Worm (Caenorhabditis elegans) whole organism, early embryonic: ENCODE measurements around the gene C08E8.6.

Experiments
- B0310.2 ChIP-seq: sonication (generic microtip); optimal IDR thresholded peaks from 2 replicates; lab custom pipeline; 2016; ENCODE audit warnings: mild to moderate bottlenecking, missing genetic modification characterization, missing compliant biosample characterization
- ama-1 ChIP-seq: fragments of 150-350 bp; optimal IDR thresholded peaks from 2 replicates; lab custom pipeline; 2014
- ceh-13 ChIP-seq: fragments of 200-800 bp; sonication (Bioruptor generic); optimal IDR thresholded peaks from 2 replicates; lab custom pipeline; 2018; ENCODE audit warnings: mild to moderate bottlenecking, missing genetic modification characterization, missing compliant biosample characterization
- ceh-36 ChIP-seq: sonication (generic microtip); optimal IDR thresholded peaks from 2 replicates; lab custom pipeline; 2016; ENCODE audit warnings: missing genetic modification characterization, inconsistent platforms, missing compliant biosample characterization
- ets-7 ChIP-seq: sonication (generic microtip); optimal IDR thresholded peaks from 2 replicates; lab custom pipeline; 2016; ENCODE audit warnings: missing genotype, missing genetic modification characterization, missing compliant biosample characterization
- flt-1 ChIP-seq: fragments of 200-800 bp; sonication (Bioruptor generic); IDR thresholded peaks from 2 replicates; pipeline ENCODE4 v1.3.6; 2022; ENCODE audit warnings: missing genetic modification characterization, missing compliant biosample characterization
- hmbx-1 ChIP-seq: sonication (generic microtip); optimal IDR thresholded peaks from 2 replicates; lab custom pipeline; 2016; ENCODE audit warnings: mild to moderate bottlenecking, missing genetic modification characterization, missing compliant biosample characterization
- hmg-4 ChIP-seq: fragments of 200-800 bp; sonication (Bioruptor generic); optimal IDR thresholded peaks from 2 replicates; lab custom pipeline; 2018; ENCODE audit warnings: mild to moderate bottlenecking, missing genetic modification characterization, missing compliant biosample characterization
- hnd-1 ChIP-seq: sonication (generic microtip); optimal IDR thresholded peaks from 2 replicates; lab custom pipeline; 2016; ENCODE audit warnings: missing genetic modification characterization, missing compliant biosample characterization
- pes-1 ChIP-seq: fragments of 200-800 bp; sonication (Bioruptor generic); IDR thresholded peaks from 2 replicates; pipeline ENCODE4 v1.3.6; 2022; ENCODE audit warnings: missing genetic modification reagents, missing genetic modification characterization, missing compliant biosample characterization
- sea-1 ChIP-seq: fragments of 200-800 bp; sonication (Bioruptor generic); conservative IDR thresholded peaks from 2 replicates; pipeline ENCODE4 v1.3.6; 2022; ENCODE audit warnings: missing genetic modification characterization, missing compliant biosample characterization
- tbx-37 ChIP-seq: fragments of 200-800 bp; sonication (Bioruptor generic); conservative IDR thresholded peaks from 2 replicates; pipeline ENCODE4 v1.3.6; 2022; ENCODE audit warnings: missing genetic modification reagents, missing genetic modification characterization, missing compliant biosample characterization

DNA sequence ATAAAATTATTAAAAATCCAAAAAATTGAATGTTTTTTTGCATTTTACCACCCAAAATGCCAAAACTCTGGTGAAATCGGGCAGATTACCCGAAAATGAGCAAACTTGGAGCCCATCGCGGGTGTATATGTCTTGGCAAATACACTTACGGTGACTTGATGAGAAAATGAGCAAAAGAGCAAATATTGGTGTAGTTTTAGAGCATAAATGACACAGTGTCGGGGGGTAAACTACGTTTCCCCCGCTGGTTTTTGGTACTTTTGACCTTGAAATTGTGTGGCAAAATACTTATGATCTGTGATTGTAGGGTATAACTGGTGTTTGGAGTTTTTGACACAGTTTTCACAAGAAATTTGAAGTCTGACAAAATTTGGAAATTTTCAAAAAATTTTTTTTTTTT is 44.7 kb upstream of the C08E8.6 start, which contains the start of gene ZK262.2:
- no peak for TF ChIP-seq ama-1
- TF ChIP-seq flt-1, result no peak
- no peak for TF ChIP-seq hmg-4 (GFP tag; lab: Kevin White, UChicago)
- TF ChIP-seq hnd-1 (tag; lab: Kevin White, UChicago), result no peak
- TF ChIP-seq tbx-37 (GFP tag; lab: Robert Waterston, UW), result no peak
- no peak for TF ChIP-seq ceh-13
- TF ChIP-seq pes-1 (GFP tag; lab: Robert Waterston, UW), result no peak
- TF ChIP-seq ceh-36 (tag; lab: Kevin White, UChicago), result no peak
- TF ChIP-seq hmbx-1, result no peak
- no peak for TF ChIP-seq B0310.2 (tag; lab: Kevin White, UChicago)
- TF ChIP-seq ets-7 (tag; lab: Kevin White, UChicago), result no peak
- TF ChIP-seq sea-1 (GFP tag; lab: Robert Waterston, UW), result no peak
